Fruit fly (Drosophila melanogaster): Measurements from ENCODE around the gene Edc3.
A peak's percentile ranks its signal among the peaks of the same experiment; 100 is the strongest.

Gene Edc3

DNA sequence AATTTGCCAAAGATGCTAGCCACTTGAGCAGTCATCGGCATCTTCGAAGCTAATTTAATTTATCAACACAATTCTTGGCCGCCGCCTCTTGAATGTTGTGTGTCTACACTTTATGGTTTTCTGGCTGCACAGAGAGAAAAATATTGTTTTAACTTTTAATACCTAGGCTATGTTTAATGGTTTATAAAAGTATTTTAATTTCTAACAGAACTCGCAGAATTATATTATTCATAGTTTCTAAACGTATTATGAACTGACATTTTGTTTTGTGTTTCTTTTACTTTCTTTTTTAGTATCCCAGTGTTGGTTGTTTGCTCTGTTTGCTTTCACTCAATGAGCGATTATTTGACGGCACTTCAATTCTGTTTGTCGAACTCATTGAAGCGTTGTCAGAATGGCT is 2.5 kb upstream of the Edc3 start (continued):
- TF ChIP-seq sqz (GFP tag; optimal IDR thresholded peaks at IDR 0.05) = no peak
- no peak for TF ChIP-seq pfk (GFP tag; optimal IDR thresholded peaks at IDR 0.05)
- no peak; the same call in 1 of the 2 replicates for TF ChIP-seq CG14014 (GFP tag; IDR thresholded peaks at IDR 0.05)
- no peak for TF ChIP-seq disco-r (GFP tag; optimal IDR thresholded peaks at IDR 0.05)
- peak; percentile 54 for TF ChIP-seq slbo (GFP tag; IDR thresholded peaks at IDR 0.05)
- TF ChIP-seq CG13123 (GFP tag; optimal IDR thresholded peaks at IDR 0.05) = no peak
- TF ChIP-seq CG11085 (GFP tag; IDR thresholded peaks at IDR 0.05) = no peak
- no peak for TF ChIP-seq CG17612 (GFP tag; IDR thresholded peaks at IDR 0.05)
- TF ChIP-seq CG10959 (GFP tag; IDR thresholded peaks at IDR 0.05) = no peak
- TF ChIP-seq luna (GFP tag; optimal IDR thresholded peaks at IDR 0.05) = no peak
- TF ChIP-seq tap (tag; optimal IDR thresholded peaks at IDR 0.05) = no peak
- TF ChIP-seq CG5953 (GFP tag; IDR thresholded peaks at IDR 0.05) = no peak
- no peak for TF ChIP-seq CG16779 (GFP tag; IDR thresholded peaks at IDR 0.05)
- TF ChIP-seq HLH3B (GFP tag; IDR thresholded peaks at IDR 0.05) = 0 out of 2 replicates have a peak, but pooled peaks have one; percentile 24
- no peak; the same call in 1 of the 2 replicates for TF ChIP-seq E2f2 (GFP tag; IDR thresholded peaks at IDR 0.05)
- TF ChIP-seq Bgb (GFP tag; IDR thresholded peaks at IDR 0.05; ENCODE audit: partially characterized antibody) = no peak
- TF ChIP-seq CG18262 (tag; optimal IDR thresholded peaks at IDR 0.05) = peak; percentile 60
- TF ChIP-seq dm (GFP tag; optimal IDR thresholded peaks at IDR 0.05) = no peak
- no peak for TF ChIP-seq Antp (GFP tag; optimal IDR thresholded peaks at IDR 0.05)

DNA sequence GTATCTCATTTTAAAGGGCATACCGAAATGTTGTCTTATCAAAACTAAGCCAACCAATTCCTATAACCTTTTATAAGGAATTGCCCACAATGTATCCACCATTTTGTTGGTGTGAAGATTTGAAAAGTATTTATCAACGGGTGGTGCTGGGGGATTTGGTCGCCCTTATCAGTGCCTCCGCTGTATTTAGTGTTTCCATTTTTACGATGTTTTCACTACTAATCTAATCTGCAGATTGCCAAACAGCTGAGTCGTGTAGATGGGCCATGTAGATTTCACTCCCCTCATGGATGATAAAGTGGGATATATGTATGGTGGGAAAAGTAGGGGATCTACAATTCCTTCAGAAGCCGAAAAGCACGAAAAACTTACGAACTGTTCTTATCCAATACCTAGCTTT is 1.7 kb upstream of the Edc3 start:
- TF ChIP-seq CG10274 (GFP tag; optimal IDR thresholded peaks at IDR 0.05) = peak; percentile 81
- TF ChIP-seq insv (GFP tag; optimal IDR thresholded peaks at IDR 0.05) = no peak
- no peak for TF ChIP-seq CG11695 (GFP tag; IDR thresholded peaks at IDR 0.05)
- peak; percentile 2 for TF ChIP-seq Meics (GFP tag; optimal IDR thresholded peaks at IDR 0.05)
- TF ChIP-seq CG17829 (tag; optimal IDR thresholded peaks at IDR 0.05) = no peak
- TF ChIP-seq CG3838 (GFP tag; optimal IDR thresholded peaks at IDR 0.05) = no peak
- TF ChIP-seq Opbp (GFP tag; IDR thresholded peaks at IDR 0.05; ENCODE audit: partially characterized antibody) = no peak
- TF ChIP-seq Eip74EF (GFP tag; optimal IDR thresholded peaks at IDR 0.05) = no peak
- TF ChIP-seq CG3407 (GFP tag; optimal IDR thresholded peaks at IDR 0.05) = no peak
- no peak for TF ChIP-seq CG6765 (GFP tag; optimal IDR thresholded peaks at IDR 0.05)
- TF ChIP-seq pros (GFP tag; optimal IDR thresholded peaks at IDR 0.05) = peak; percentile 16
- TF ChIP-seq stc (GFP tag; IDR thresholded peaks at IDR 0.05) = no peak
- TF ChIP-seq h (optimal IDR thresholded peaks at IDR 0.05) = no peak
- TF ChIP-seq CG9609 (GFP tag; optimal IDR thresholded peaks at IDR 0.05) = no peak
- TF ChIP-seq kah (GFP tag; optimal IDR thresholded peaks at IDR 0.05) = no peak
- TF ChIP-seq CG15011 (GFP tag; optimal IDR thresholded peaks at IDR 0.05) = no peak
- no peak for TF ChIP-seq Kr (GFP tag; optimal IDR thresholded peaks at IDR 0.05)
- no peak for TF ChIP-seq CG8290 (GFP tag; optimal IDR thresholded peaks at IDR 0.05)
- peak in 1 of 2 experiments; percentile 35 for TF ChIP-seq CG8290 (tag; optimal IDR thresholded peaks at IDR 0.05)
- TF ChIP-seq tll (GFP tag; optimal IDR thresholded peaks at IDR 0.05) = no peak
- no peak for TF ChIP-seq CG4854 (GFP tag; optimal IDR thresholded peaks at IDR 0.05)
- peak; percentile 3 for TF ChIP-seq CG12659 (GFP tag; optimal IDR thresholded peaks at IDR 0.05)
- TF ChIP-seq CG17568 (GFP tag; optimal IDR thresholded peaks at IDR 0.05) = peak; percentile 1
- no peak for TF ChIP-seq Awh (GFP tag; IDR thresholded peaks at IDR 0.05)
- TF ChIP-seq grn (GFP tag; optimal IDR thresholded peaks at IDR 0.05) = peak; percentile 95
- TF ChIP-seq ap (GFP tag; IDR thresholded peaks at IDR 0.05) = no peak
- no peak for TF ChIP-seq corto (GFP tag; optimal IDR thresholded peaks at IDR 0.05)
- TF ChIP-seq CG16815 (GFP tag; optimal IDR thresholded peaks at IDR 0.05) = no peak
- TF ChIP-seq Med (GFP tag) = no peak
- no peak for TF ChIP-seq CG8089 (GFP tag; optimal IDR thresholded peaks at IDR 0.05)
- peak; percentile 26 for TF ChIP-seq HLHmδ (GFP tag; optimal IDR thresholded peaks at IDR 0.05)
- peak; percentile 32 for TF ChIP-seq CG12219 (GFP tag; optimal IDR thresholded peaks at IDR 0.05)
- TF ChIP-seq tio (GFP tag; optimal IDR thresholded peaks at IDR 0.05) = no peak
- no peak for TF ChIP-seq her (GFP tag; optimal IDR thresholded peaks at IDR 0.05)
